Fruit fly (Drosophila melanogaster): ENCODE data around the gene CG13692.

Gene CG13692

DNA sequence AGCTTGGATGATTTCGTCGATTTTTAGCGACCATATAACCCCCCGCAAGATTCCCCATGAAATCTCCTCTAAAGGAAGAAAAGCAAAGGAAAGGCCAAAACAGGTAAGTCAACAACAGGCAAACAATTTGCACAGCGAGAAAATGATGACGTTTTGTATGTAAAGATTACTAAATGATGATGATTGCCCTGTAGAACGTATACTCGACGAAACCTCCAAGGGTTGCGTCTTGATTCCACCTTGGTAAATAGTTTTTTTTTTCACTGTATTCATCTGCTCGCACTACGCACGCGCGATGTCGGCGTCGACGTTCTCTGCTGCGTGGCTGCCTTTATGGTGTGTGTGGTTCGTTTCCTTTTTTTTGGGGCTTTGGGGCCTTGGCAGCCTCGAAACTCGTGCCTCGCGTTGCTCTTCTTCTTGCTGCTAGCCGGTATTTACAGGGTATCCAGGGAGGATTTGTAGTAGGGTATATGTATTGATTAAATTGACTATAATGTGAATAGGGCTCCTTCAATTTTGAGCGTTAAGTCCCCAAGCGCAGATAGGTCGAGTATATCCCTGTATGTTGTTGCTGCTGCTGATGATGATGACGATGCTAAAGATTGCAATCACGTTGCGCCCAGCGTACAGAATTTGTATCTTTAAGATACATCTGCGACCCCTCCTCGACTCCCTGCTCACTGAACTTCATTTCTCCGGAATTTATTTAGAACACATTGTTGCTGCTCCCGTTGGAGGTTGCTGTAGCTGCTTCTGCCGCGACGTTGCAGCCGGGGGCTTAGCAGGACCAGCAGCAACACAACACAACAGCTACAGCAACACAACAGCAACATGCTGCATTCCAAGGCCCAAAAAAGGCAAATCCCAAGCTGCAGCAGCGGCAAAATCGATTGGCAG, 6.0 kb downstream of the CG13692 start (continued):
- TF ChIP-seq pfk (GFP tag; optimal IDR thresholded peaks at IDR 0.05) = no peak
- no peak for TF ChIP-seq Stat92E (GFP tag; optimal IDR thresholded peaks at IDR 0.05)
- no peak for TF ChIP-seq CG42726 (GFP tag; IDR thresholded peaks at IDR 0.05; ENCODE audit: partially characterized antibody)
- TF ChIP-seq Hand (GFP tag; optimal IDR thresholded peaks at IDR 0.05) = no peak
- no peak for TF ChIP-seq CG1602 (GFP tag; optimal IDR thresholded peaks at IDR 0.05)
- TF ChIP-seq chm (GFP tag; IDR thresholded peaks at IDR 0.05) = peak; percentile 24; the same call in 1 of the 2 replicates
- TF ChIP-seq CG2129 (GFP tag; IDR thresholded peaks at IDR 0.05; ENCODE audit: partially characterized antibody) = no peak
- no peak for TF ChIP-seq onecut (GFP tag; IDR thresholded peaks at IDR 0.05)
- no peak for TF ChIP-seq nau (GFP tag; optimal IDR thresholded peaks at IDR 0.05)
- TF ChIP-seq CG6854 (GFP tag; optimal IDR thresholded peaks at IDR 0.05) = no peak
- TF ChIP-seq CG32772 (GFP tag; IDR thresholded peaks at IDR 0.05) = no peak
- no peak for TF ChIP-seq CG11456 (GFP tag; IDR thresholded peaks at IDR 0.05)
- TF ChIP-seq Opbp (GFP tag; IDR thresholded peaks at IDR 0.05; ENCODE audit: partially characterized antibody) = no peak
- TF ChIP-seq sqz (GFP tag; optimal IDR thresholded peaks at IDR 0.05) = no peak
- no peak for TF ChIP-seq TFAM (GFP tag; optimal IDR thresholded peaks at IDR 0.05)
- no peak for TF ChIP-seq Meics (GFP tag; optimal IDR thresholded peaks at IDR 0.05)
- no peak for TF ChIP-seq CG3281 (GFP tag; optimal IDR thresholded peaks at IDR 0.05)
- TF ChIP-seq usp (GFP tag; optimal IDR thresholded peaks at IDR 0.05) = no peak
- TF ChIP-seq salm (tag; optimal IDR thresholded peaks at IDR 0.05) = no peak
- TF ChIP-seq nom (GFP tag; optimal IDR thresholded peaks at IDR 0.05) = peak; percentile 94
- TF ChIP-seq Bgb (GFP tag; IDR thresholded peaks at IDR 0.05; ENCODE audit: partially characterized antibody) = no peak
- TF ChIP-seq CG33557 (GFP tag; optimal IDR thresholded peaks at IDR 0.05) = no peak
- TF ChIP-seq CG7372 (GFP tag; IDR thresholded peaks at IDR 0.05) = no peak
- no peak for TF ChIP-seq CG17186 (GFP tag; optimal IDR thresholded peaks at IDR 0.05)
- no peak for TF ChIP-seq CG2678 (tag; optimal IDR thresholded peaks at IDR 0.05)
- no peak for TF ChIP-seq ac (GFP tag; optimal IDR thresholded peaks at IDR 0.05)
- TF ChIP-seq Dfd (GFP tag; optimal IDR thresholded peaks at IDR 0.05) = no peak
- TF ChIP-seq CG6689 (GFP tag; IDR thresholded peaks at IDR 0.05) = peak; percentile 56
- peak; percentile 1 for TF ChIP-seq Side (GFP tag; optimal IDR thresholded peaks at IDR 0.05)
- peak; percentile 4 for TF ChIP-seq CG14710 (tag; optimal IDR thresholded peaks at IDR 0.05)
- no peak for TF ChIP-seq danr (GFP tag; IDR thresholded peaks at IDR 0.05)
- peak; percentile 41 for TF ChIP-seq CG32532 (GFP tag; IDR thresholded peaks at IDR 0.05)
- TF ChIP-seq Oli (tag; optimal IDR thresholded peaks at IDR 0.05) = no peak
- TF ChIP-seq CG7928 (GFP tag; optimal IDR thresholded peaks at IDR 0.05) = no peak
- TF ChIP-seq hth (optimal IDR thresholded peaks at IDR 0.05) = no peak
- no peak for TF ChIP-seq pum (GFP tag; optimal IDR thresholded peaks at IDR 0.05)
- no peak for TF ChIP-seq unpg (GFP tag; optimal IDR thresholded peaks at IDR 0.05)
- no peak for TF ChIP-seq Hr3 (GFP tag; optimal IDR thresholded peaks at IDR 0.05)
- no peak for TF ChIP-seq pan (optimal IDR thresholded peaks at IDR 0.05)
- no peak for TF ChIP-seq pan (GFP tag; optimal IDR thresholded peaks at IDR 0.05 in 1 of 2, IDR thresholded peaks at IDR 0.05 in 1 of 2)
- TF ChIP-seq CG14441 (GFP tag; IDR thresholded peaks at IDR 0.05) = no peak
- TF ChIP-seq gt (GFP tag; IDR thresholded peaks at IDR 0.05) = no peak
- TF ChIP-seq wek (GFP tag; optimal IDR thresholded peaks at IDR 0.05) = no peak
- no peak for TF ChIP-seq Sin3A (optimal IDR thresholded peaks at IDR 0.05)
- no peak for TF ChIP-seq CG2202 (tag; optimal IDR thresholded peaks at IDR 0.05)
- TF ChIP-seq croc (GFP tag; conservative IDR thresholded peaks at IDR 0.05) = no peak
- TF ChIP-seq CG5245 (GFP tag; optimal IDR thresholded peaks at IDR 0.05) = no peak
- TF ChIP-seq CG14050 (GFP tag; IDR thresholded peaks at IDR 0.05) = no peak
- no peak for TF ChIP-seq otp (GFP tag; IDR thresholded peaks at IDR 0.05)
- TF ChIP-seq toy (GFP tag; IDR thresholded peaks at IDR 0.05) = no peak

All from whole organism, embryonic.